Worm (Caenorhabditis elegans): ENCODE data around the gene delm-1.

Gene delm-1

ce11 chrIV:9144405-9144804, 9.1 kb upstream of the delm-1 start, which contains the start of gene flp-1 (continued):
- TF ChIP-seq Y95B8A.8 (GFP tag; IDR thresholded peaks at IDR 0.05) (no peak), tbx-9 (tag; optimal IDR thresholded peaks at IDR 0.05; ENCODE audit: borderline replicate concordance) (no peak)

- peak; percentile 92 for TF ChIP-seq snpc-1.1 (tag; optimal IDR thresholded peaks at IDR 0.05; ENCODE audit: insufficient read depth)
- no peak; the same call in 1 of the 2 replicates for TF ChIP-seq pbrm-1 (GFP tag; IDR thresholded peaks at IDR 0.05)
- no peak for TF ChIP-seq rpc-1 (optimal IDR thresholded peaks at IDR 0.05)
- no peak for TF ChIP-seq rpc-1 (tag; optimal IDR thresholded peaks at IDR 0.05)
- TF ChIP-seq cebp-1 (GFP tag; IDR thresholded peaks at IDR 0.05), result no peak
- no peak for TF ChIP-seq cebp-1 (tag; optimal IDR thresholded peaks at IDR 0.05)
- no peak for TF ChIP-seq cebp-2 (GFP tag; IDR thresholded peaks at IDR 0.05)
- TF ChIP-seq nhr-179 (tag; optimal IDR thresholded peaks at IDR 0.05), result no peak
- TF ChIP-seq hsf-1 (GFP tag; IDR thresholded peaks at IDR 0.05), result no peak
- peak; percentile 73 for TF ChIP-seq tbp1 (GFP tag; optimal IDR thresholded peaks at IDR 0.05)
- TF ChIP-seq chd-7 (tag; optimal IDR thresholded peaks at IDR 0.05), result no peak
- no peak for TF ChIP-seq nfyb-1 (GFP tag; IDR thresholded peaks at IDR 0.05)
- TF ChIP-seq C17E4.6 (GFP tag; IDR thresholded peaks at IDR 0.05), result no peak
- peak; percentile 93 for TF ChIP-seq attf-6 (GFP tag; IDR thresholded peaks at IDR 0.05)
- no peak for TF ChIP-seq die-1 (tag; optimal IDR thresholded peaks at IDR 0.05)
- TF ChIP-seq hlh-26 (GFP tag; conservative IDR thresholded peaks at IDR 0.05), result no peak
- TF ChIP-seq K12H6.12 (tag; optimal IDR thresholded peaks at IDR 0.05), result no peak
- no peak for TF ChIP-seq ztf-26 (tag; optimal IDR thresholded peaks at IDR 0.05)
- no peak for TF ChIP-seq athp-1 (tag; optimal IDR thresholded peaks at IDR 0.05)
- peak; percentile 45 for TF ChIP-seq lsl-1 (GFP tag; optimal IDR thresholded peaks at IDR 0.05)
- no peak for TF ChIP-seq sdz-38 (tag; optimal IDR thresholded peaks at IDR 0.05)
- TF ChIP-seq ztf-6 (GFP tag; IDR thresholded peaks at IDR 0.05), result no peak
- TF ChIP-seq D2030.7 (GFP tag; IDR thresholded peaks at IDR 0.05), result peak; percentile 43; the same call in 1 of the 2 replicates
- no peak for TF ChIP-seq ztf-22 (GFP tag; optimal IDR thresholded peaks at IDR 0.05)
- no peak for TF ChIP-seq ztf-3 (GFP tag; optimal IDR thresholded peaks at IDR 0.05)
- TF ChIP-seq nfya-1 (tag; optimal IDR thresholded peaks at IDR 0.05; ENCODE audit: borderline replicate concordance, insufficient read depth), result no peak
- TF ChIP-seq tbx-9 (tag; optimal IDR thresholded peaks at IDR 0.05; ENCODE audit: borderline replicate concordance), result no peak
- no peak for TF ChIP-seq F37B4.10 (GFP tag; IDR thresholded peaks at IDR 0.05)
- peak; percentile 56 for TF ChIP-seq hmg-1.2 (GFP tag; IDR thresholded peaks at IDR 0.05)
- no peak; the same call in 1 of the 2 replicates for TF ChIP-seq rcor-1 (GFP tag; IDR thresholded peaks at IDR 0.05)
- no peak for TF ChIP-seq F33H1.4 (GFP tag; IDR thresholded peaks at IDR 0.05)
- no peak for TF ChIP-seq egl-18 (GFP tag; IDR thresholded peaks at IDR 0.05)
- TF ChIP-seq zfh-2 (GFP tag; conservative IDR thresholded peaks at IDR 0.05), result no peak
- TF ChIP-seq rec-8 (tag; optimal IDR thresholded peaks at IDR 0.05), result no peak
- TF ChIP-seq F49E8.2 (tag; optimal IDR thresholded peaks at IDR 0.05; ENCODE audit: insufficient read depth), result peak; percentile 8
- TF ChIP-seq mel-28 (tag; optimal IDR thresholded peaks at IDR 0.05; ENCODE audit: borderline replicate concordance), result no peak
- TF ChIP-seq egl-44 (GFP tag; IDR thresholded peaks at IDR 0.05), result no peak
- TF ChIP-seq K11D2.4 (GFP tag; IDR thresholded peaks at IDR 0.05), result no peak
- TF ChIP-seq F52B5.7 (tag; optimal IDR thresholded peaks at IDR 0.05), result no peak
- TF ChIP-seq ets-4 (GFP tag; optimal IDR thresholded peaks at IDR 0.05), result no peak
- no peak for TF ChIP-seq ccch-3 (GFP tag; optimal IDR thresholded peaks at IDR 0.05)
- no peak; the same call in 1 of the 2 replicates for TF ChIP-seq mcd-1 (GFP tag; IDR thresholded peaks at IDR 0.05)
- no peak for TF ChIP-seq B0035.1 (tag; optimal IDR thresholded peaks at IDR 0.05)
- no peak for TF ChIP-seq egrh-3 (GFP tag; IDR thresholded peaks at IDR 0.05)
- no peak for TF ChIP-seq lin-40 (tag; optimal IDR thresholded peaks at IDR 0.05)
Measured at ce11 chrIV:9140172-9140805, 5.0 kb upstream of the delm-1 start.

Data from whole organism, young adult.